Worm (Caenorhabditis elegans) whole organism, late embryonic: ENCODE measurements around the gene Y53F4B.17.

ENCODE experiments used
- F13H6.1 ChIP-seq: sonication (generic microtip); optimal IDR thresholded peaks from 2 replicates; lab custom pipeline; 2016; ENCODE audit warnings: missing genetic modification characterization, missing compliant biosample characterization
- T23F11.4 ChIP-seq: fragments of 200-800 bp; sonication (Bioruptor generic); optimal IDR thresholded peaks from 2 replicates; lab custom pipeline; 2018; ENCODE audit warnings: mild to moderate bottlenecking, missing genetic modification characterization, missing compliant biosample characterization
- ama-1 ChIP-seq: fragments of 150-350 bp; optimal IDR thresholded peaks from 2 replicates; lab custom pipeline; 2014
- ceh-18 ChIP-seq: sonication (generic microtip); optimal IDR thresholded peaks from 2 replicates; lab custom pipeline; 2016; ENCODE audit warnings: missing genetic modification characterization, missing compliant biosample characterization
- ceh-30 ChIP-seq: fragments of 150-350 bp; optimal IDR thresholded peaks from 2 replicates; lab custom pipeline; 2014; ENCODE audit warnings: missing biosample characterization, missing genetic modification characterization
- che-1 ChIP-seq: sonication (generic microtip); optimal IDR thresholded peaks from 2 replicates; lab custom pipeline; 2016; ENCODE audit warnings: mild to moderate bottlenecking, missing genetic modification characterization, missing compliant biosample characterization
- elt-2 ChIP-seq: sonication (generic microtip); optimal IDR thresholded peaks from 2 replicates; lab custom pipeline; 2016; ENCODE audit warnings: missing genetic modification reagents, missing genetic modification characterization, missing compliant biosample characterization
- fkh-10 ChIP-seq: fragments of 150-350 bp; optimal IDR thresholded peaks from 2 replicates; lab custom pipeline; 2014; ENCODE audit warnings: missing biosample characterization, missing genetic modification reagents, missing genetic modification characterization
- hlh-30 ChIP-seq: sonication (generic microtip); optimal IDR thresholded peaks from 2 replicates; lab custom pipeline; 2017; ENCODE audit warnings: antibody characterized with exemption, missing genetic modification characterization, missing compliant biosample characterization; ENCODE audit not compliant: insufficient read depth
- mec-3 ChIP-seq: sonication (generic microtip); optimal IDR thresholded peaks from 2 replicates; lab custom pipeline; 2016; ENCODE audit warnings: borderline replicate concordance, missing genetic modification characterization, missing compliant biosample characterization
- pag-3 ChIP-seq: sonication (generic microtip); optimal IDR thresholded peaks from 2 replicates; lab custom pipeline; 2016; ENCODE audit warnings: missing compliant biosample characterization, missing genetic modification characterization, borderline replicate concordance
- pax-1 ChIP-seq: fragments of 150-350 bp; optimal IDR thresholded peaks from 2 replicates; lab custom pipeline; 2014; ENCODE audit warnings: missing biosample characterization, missing genetic modification characterization
- pros-1 ChIP-seq: fragments of 150-350 bp; optimal IDR thresholded peaks from 2 replicates; lab custom pipeline; 2014; ENCODE audit warnings: missing biosample characterization, missing genetic modification reagents, missing genetic modification characterization
- unc-55 ChIP-seq: sonication (generic microtip); optimal IDR thresholded peaks from 2 replicates; lab custom pipeline; 2017; ENCODE audit warnings: missing biosample characterization, missing genetic modification reagents, missing genetic modification characterization

DNA sequence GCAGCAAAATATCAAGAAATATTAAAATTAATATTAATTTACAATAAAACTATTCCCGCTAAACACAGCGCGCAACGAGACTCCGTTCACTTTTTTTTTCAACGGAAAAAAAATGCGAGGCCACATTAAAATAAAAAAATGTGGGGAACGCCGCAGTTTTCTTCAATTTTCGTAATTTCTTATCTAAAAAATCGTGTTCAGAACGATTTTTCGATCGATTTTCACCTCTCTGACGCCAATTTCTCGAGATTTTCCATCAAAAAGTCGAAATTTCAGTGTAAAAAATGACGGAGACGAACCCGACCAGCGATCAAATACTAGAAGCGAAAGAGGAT lies 31.4 kb downstream of the Y53F4B.17 start, which contains the start of gene Y53F4B.21:
- no peak for TF ChIP-seq che-1 (tag; lab: Kevin White, UChicago)
- TF ChIP-seq unc-55 (GFP tag; lab: Kevin White, UChicago), result no peak
- TF ChIP-seq hlh-30, result no peak
- no peak for TF ChIP-seq pag-3 (tag; lab: Kevin White, UChicago)
- no peak for TF ChIP-seq mec-3 (tag; lab: Kevin White, UChicago)
- TF ChIP-seq F13H6.1 (tag; lab: Kevin White, UChicago), result no peak
- TF ChIP-seq fkh-10 (GFP tag; lab: Kevin White, UChicago), result no peak
- no peak for TF ChIP-seq ama-1 (lab: Kevin White, UChicago)
- no peak for TF ChIP-seq ceh-30
- no peak for TF ChIP-seq ceh-18 (tag; lab: Kevin White, UChicago)
- no peak for TF ChIP-seq pax-1 (tag; lab: Kevin White, UChicago)
- TF ChIP-seq elt-2 (tag; lab: Kevin White, UChicago), result no peak
- TF ChIP-seq pros-1 (tag; lab: Kevin White, UChicago), result no peak
- no peak for TF ChIP-seq T23F11.4 (GFP tag; lab: Kevin White, UChicago)
